Worm (Caenorhabditis elegans) whole organism, L4/young adult: ENCODE results near the gene Y32G9A.3.

Source experiments
- dao-5 ChIP-seq: sonication (generic microtip); optimal IDR thresholded peaks from 2 replicates; lab custom pipeline; 2016; ENCODE audit warnings: missing genotype, missing genetic modification characterization, moderate library complexity, missing compliant biosample characterization
- him-1 ChIP-seq: sonication (generic microtip); optimal IDR thresholded peaks from 2 replicates; lab custom pipeline; 2016; ENCODE audit warnings: missing genotype, missing genetic modification reagents, missing genetic modification characterization, missing compliant biosample characterization

- TF ChIP-seq dao-5 (tag; lab: Kevin White, UChicago) (no peak), him-1 (tag; lab: Kevin White, UChicago) (no peak)
These were observed 40.7 kb upstream of the Y32G9A.3 start for ce11 chrV:1870515-1870940.
